Worm (Caenorhabditis elegans): ENCODE results near the gene fbxb-17.

Gene fbxb-17

DNA sequence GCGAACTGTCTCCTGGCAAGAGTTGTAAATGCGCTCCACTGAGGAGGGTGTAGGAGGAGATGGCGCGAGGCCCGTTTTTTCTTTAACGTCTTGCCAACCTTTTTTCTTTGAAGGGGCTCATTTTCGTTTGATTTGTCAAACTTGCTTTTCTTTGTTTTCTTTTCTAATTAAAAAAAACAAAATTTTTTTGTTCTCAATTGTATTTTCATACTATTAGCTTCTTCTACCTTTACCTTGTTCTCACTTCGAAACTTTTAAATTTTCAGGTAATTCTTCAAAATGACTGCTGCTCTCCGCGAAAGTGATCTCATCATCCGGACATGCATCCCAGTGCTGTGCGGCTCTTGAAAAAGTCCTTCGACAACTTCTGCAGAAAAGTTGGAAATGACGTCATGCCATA, 33.8 kb downstream of the fbxb-17 start, which contains the start of gene fbxa-184:
Gene fbxa-184, plus strand, starts transcription at position 301 of the 400 bp plus-strand sequence.
- TF ChIP-seq eyg-1 (tag; optimal IDR thresholded peaks at IDR 0.05): no peak
- no peak for TF ChIP-seq ref-2 (tag; optimal IDR thresholded peaks at IDR 0.05)
- no peak for TF ChIP-seq K09A11.1 (tag; optimal IDR thresholded peaks at IDR 0.05; ENCODE audit: insufficient read depth)
- no peak for TF ChIP-seq T23F11.4 (GFP tag; optimal IDR thresholded peaks at IDR 0.05)
- no peak for TF ChIP-seq ceh-34 (tag; optimal IDR thresholded peaks at IDR 0.05)
- no peak for TF ChIP-seq pag-3 (tag; optimal IDR thresholded peaks at IDR 0.05; ENCODE audit: borderline replicate concordance)
- no peak for TF ChIP-seq elt-4 (tag; optimal IDR thresholded peaks at IDR 0.05)
- no peak for TF ChIP-seq C38D4.7 (GFP tag; optimal IDR thresholded peaks at IDR 0.05)
- TF ChIP-seq npax-4 (tag; optimal IDR thresholded peaks at IDR 0.05): no peak
- TF ChIP-seq ceh-48 (tag; optimal IDR thresholded peaks at IDR 0.05): no peak
- no peak for TF ChIP-seq hlh-15 (tag; optimal IDR thresholded peaks at IDR 0.05)
- no peak for TF ChIP-seq ttx-3 (tag; optimal IDR thresholded peaks at IDR 0.05)
- TF ChIP-seq madf-2 (tag; optimal IDR thresholded peaks at IDR 0.05): no peak
- TF ChIP-seq gmeb-2 (tag; optimal IDR thresholded peaks at IDR 0.05): no peak
- TF ChIP-seq ceh-2 (tag; optimal IDR thresholded peaks at IDR 0.05): no peak
- TF ChIP-seq pqm-1 (tag; optimal IDR thresholded peaks at IDR 0.05): no peak

DNA sequence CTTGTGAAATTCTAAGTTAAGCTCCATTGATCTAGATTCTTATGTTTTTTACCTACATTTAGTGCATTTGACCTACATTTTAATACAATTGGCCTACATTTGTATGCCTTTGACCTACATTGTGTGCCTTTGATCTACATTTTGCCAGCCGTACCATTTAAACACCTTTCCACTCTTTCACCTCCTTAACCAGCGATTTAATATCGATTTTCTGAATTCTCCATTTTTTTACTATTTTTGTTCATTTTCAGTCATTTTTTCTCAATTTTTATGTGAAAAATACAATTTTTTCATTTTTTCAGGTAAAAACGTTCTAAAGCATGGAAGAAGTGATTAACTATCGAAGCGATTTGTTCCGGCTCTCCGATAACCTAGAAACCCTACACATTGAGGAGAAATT, 36.8 kb downstream of the fbxb-17 start, which contains the start of gene btb-7:
Gene btb-7, plus strand, starts transcription at position 301 of the 400 bp plus-strand sequence.
- TF ChIP-seq ref-2 (tag; optimal IDR thresholded peaks at IDR 0.05) (no peak), ceh-31 (tag; optimal IDR thresholded peaks at IDR 0.05) (no peak), dmd-4 (tag; optimal IDR thresholded peaks at IDR 0.05; ENCODE audit: borderline replicate concordance) (no peak), sox-4 (tag; optimal IDR thresholded peaks at IDR 0.05) (no peak), T23F11.4 (GFP tag; optimal IDR thresholded peaks at IDR 0.05) (no peak), C08G9.2 (tag; optimal IDR thresholded peaks at IDR 0.05) (no peak), ama-1 (optimal IDR thresholded peaks at IDR 0.05) (no peak), unc-86 (tag; optimal IDR thresholded peaks at IDR 0.05) (no peak), hlh-6 (tag; optimal IDR thresholded peaks at IDR 0.05) (no peak), hlh-8 (tag; optimal IDR thresholded peaks at IDR 0.05) (no peak), ceh-30 (tag; optimal IDR thresholded peaks at IDR 0.05) (no peak), odd-2 (tag; optimal IDR thresholded peaks at IDR 0.05) (no peak), lin-11 (tag; optimal IDR thresholded peaks at IDR 0.05) (no peak), pros-1 (tag; optimal IDR thresholded peaks at IDR 0.05) (no peak), ceh-18 (tag; optimal IDR thresholded peaks at IDR 0.05) (no peak), sox-2 (GFP tag; IDR thresholded peaks at IDR 0.05) (no peak)

ce11 chrII:1714772-1715353, 38.7 kb downstream of the fbxb-17 start, which contains the start of gene btb-6:
Gene btb-6 (plus strand): TSS chrII:1715303.
- TF ChIP-seq Y22D7AL.16 (tag; optimal IDR thresholded peaks at IDR 0.05) (no peak), C38D4.7 (GFP tag; optimal IDR thresholded peaks at IDR 0.05) (no peak), hlh-13 (GFP tag; optimal IDR thresholded peaks at IDR 0.05) (no peak), odd-2 (tag; optimal IDR thresholded peaks at IDR 0.05) (no peak), F13H6.1 (tag; optimal IDR thresholded peaks at IDR 0.05) (no peak), lim-6 (tag; optimal IDR thresholded peaks at IDR 0.05) (no peak), ztf-16 (tag; optimal IDR thresholded peaks at IDR 0.05) (no peak), fkh-6 (tag; optimal IDR thresholded peaks at IDR 0.05) (no peak), unc-86 (tag; optimal IDR thresholded peaks at IDR 0.05) (no peak), hlh-6 (tag; optimal IDR thresholded peaks at IDR 0.05) (no peak), ceh-19 (GFP tag; optimal IDR thresholded peaks at IDR 0.05) (no peak), fax-1 (tag; optimal IDR thresholded peaks at IDR 0.05) (no peak), K02D7.2 (tag; optimal IDR thresholded peaks at IDR 0.05) (no peak), ceh-2 (tag; optimal IDR thresholded peaks at IDR 0.05) (no peak), pros-1 (tag; optimal IDR thresholded peaks at IDR 0.05) (no peak), nfya-1 (tag; optimal IDR thresholded peaks at IDR 0.05) (no peak), tbx-2 (tag; optimal IDR thresholded peaks at IDR 0.05) (no peak), tbx-7 (tag; optimal IDR thresholded peaks at IDR 0.05) (no peak), mec-3 (tag; optimal IDR thresholded peaks at IDR 0.05; ENCODE audit: borderline replicate concordance) (no peak)

Data from whole organism, late embryonic.